Fruit fly (Drosophila melanogaster) Kc167 (cell line): ENCODE results near the gene Nelf-E.

Experiments
- Myc ChIP-seq: fragments of >200 bp; optimal IDR thresholded peaks from 2 replicates; lab custom pipeline; 2017; ENCODE audit warnings: missing external identifiers
- Sin3A ChIP-seq: fragments of >200 bp; optimal IDR thresholded peaks from 2 replicates; lab custom pipeline; 2018; ENCODE audit warnings: missing external identifiers
- h ChIP-seq: fragments of >200 bp; optimal IDR thresholded peaks from 3 replicates; lab custom pipeline; 2018; ENCODE audit warnings: missing external identifiers
- insv ChIP-seq: fragments of >200 bp; optimal IDR thresholded peaks from 3 replicates; lab custom pipeline; 2018; ENCODE audit warnings: missing external identifiers
- psq ChIP-seq: fragments of >200 bp; optimal IDR thresholded peaks from 2 replicates; lab custom pipeline; 2017; ENCODE audit warnings: missing external identifiers
- ttk ChIP-seq: sonication (Bioruptor generic); optimal IDR thresholded peaks from 2 replicates; lab custom pipeline; 2017; ENCODE audit warnings: missing external identifiers

The Nelf-E gene

dm6 chr3L:8623702-8624421, 23.2 kb upstream of the Nelf-E start, which contains the start of the genes GAPsec and Zasp66:
GAPsec (minus strand) TSS chr3L:8623901.
Zasp66 (plus strand) TSS chr3L:8624371.
- no peak for TF ChIP-seq h (lab: Kevin White, UChicago)
- no peak for TF ChIP-seq ttk
- TF ChIP-seq Sin3A (lab: Kevin White, UChicago) = no peak
- TF ChIP-seq insv (lab: Kevin White, UChicago) = no peak
- TF ChIP-seq Myc (lab: Kevin White, UChicago) = no peak
- no peak for TF ChIP-seq psq (lab: Kevin White, UChicago)

- no peak for TF ChIP-seq insv (lab: Kevin White, UChicago)
- no peak for TF ChIP-seq h (lab: Kevin White, UChicago)
- no peak for TF ChIP-seq Sin3A (lab: Kevin White, UChicago)
- TF ChIP-seq psq (lab: Kevin White, UChicago) = no peak
- no peak for TF ChIP-seq ttk
- no peak for TF ChIP-seq Myc (lab: Kevin White, UChicago)
Observed at dm6 chr3L:8621465-8621864, 20.8 kb upstream of the Nelf-E start.

- TF ChIP-seq Myc (lab: Kevin White, UChicago) = no peak
- no peak for TF ChIP-seq h (lab: Kevin White, UChicago)
- TF ChIP-seq insv (lab: Kevin White, UChicago) = no peak
- TF ChIP-seq ttk = no peak
- TF ChIP-seq Sin3A (lab: Kevin White, UChicago) = no peak
- TF ChIP-seq psq (lab: Kevin White, UChicago) = no peak
Observed at dm6 chr3L:8619588-8619987, 18.9 kb upstream of the Nelf-E start, which contains the start of gene S-Lap2. S-Lap2 (plus strand) TSS chr3L:8619888.

DNA sequence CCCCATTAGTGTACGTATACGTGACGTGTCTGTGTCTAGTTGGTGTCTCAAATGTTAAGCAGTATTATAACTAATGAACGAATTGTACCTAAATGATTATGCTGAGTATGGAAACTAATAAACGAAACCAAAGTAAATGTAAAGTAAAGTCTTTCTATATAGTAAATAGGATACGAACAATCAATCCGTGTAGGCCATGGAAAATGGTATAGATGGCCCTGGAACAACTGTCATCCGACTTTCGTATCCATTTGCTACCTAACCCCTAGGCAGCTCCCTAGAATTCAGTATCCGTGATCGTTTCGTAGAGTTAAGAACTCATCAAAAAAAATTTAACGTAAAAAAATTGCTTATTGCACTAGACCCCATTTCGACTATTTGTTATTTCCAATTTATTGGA, 16.3 kb upstream of the Nelf-E start, which contains the start of gene S-Lap1:
Gene S-Lap1 (plus strand): TSS at position 301 of the 400 bp plus-strand sequence.
- no peak for TF ChIP-seq Sin3A (lab: Kevin White, UChicago)
- TF ChIP-seq ttk = no peak
- no peak for TF ChIP-seq psq (lab: Kevin White, UChicago)
- no peak for TF ChIP-seq insv (lab: Kevin White, UChicago)
- TF ChIP-seq Myc (lab: Kevin White, UChicago) = no peak
- no peak for TF ChIP-seq h (lab: Kevin White, UChicago)

DNA sequence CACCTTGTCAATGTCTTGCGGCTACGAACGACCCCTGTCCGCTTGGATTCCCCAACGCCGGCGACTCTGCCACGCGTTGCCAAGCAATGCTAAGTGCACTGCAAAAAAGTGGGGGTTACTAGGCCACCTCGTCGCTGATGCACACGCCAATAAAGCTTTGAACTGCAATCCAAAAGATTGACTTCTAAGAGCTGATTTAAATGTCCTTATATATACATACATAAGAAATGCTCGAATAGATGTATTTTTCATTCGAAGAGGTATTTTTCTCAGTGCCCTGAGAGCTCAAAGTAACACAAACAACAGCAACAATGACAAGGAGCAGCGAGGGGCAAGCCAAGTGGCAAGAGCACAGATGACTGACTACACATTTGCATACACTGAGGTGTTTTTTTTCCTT, 6.8 kb upstream of the Nelf-E start:
- TF ChIP-seq h (lab: Kevin White, UChicago) (no peak), psq (lab: Kevin White, UChicago) (no peak), insv (lab: Kevin White, UChicago) (no peak), ttk (no peak), Myc (lab: Kevin White, UChicago) (no peak), Sin3A (lab: Kevin White, UChicago) (no peak)

- TF ChIP-seq psq (lab: Kevin White, UChicago) (no peak), insv (lab: Kevin White, UChicago) (no peak), Myc (lab: Kevin White, UChicago) (no peak), Sin3A (lab: Kevin White, UChicago) (no peak), ttk (no peak), h (lab: Kevin White, UChicago) (no peak)
Observed at dm6 chr3L:8603880-8604692, 3.4 kb upstream of the Nelf-E start, which contains the start of the genes CG5989 and CG6282. CG5989 (minus strand) TSS chr3L:8604149. CG6282 (plus strand) TSS chr3L:8604657.

- TF ChIP-seq Myc (lab: Kevin White, UChicago) = no peak
Observed at dm6 chr3L:8584086-8584485, 16.6 kb downstream of the Nelf-E start.

DNA sequence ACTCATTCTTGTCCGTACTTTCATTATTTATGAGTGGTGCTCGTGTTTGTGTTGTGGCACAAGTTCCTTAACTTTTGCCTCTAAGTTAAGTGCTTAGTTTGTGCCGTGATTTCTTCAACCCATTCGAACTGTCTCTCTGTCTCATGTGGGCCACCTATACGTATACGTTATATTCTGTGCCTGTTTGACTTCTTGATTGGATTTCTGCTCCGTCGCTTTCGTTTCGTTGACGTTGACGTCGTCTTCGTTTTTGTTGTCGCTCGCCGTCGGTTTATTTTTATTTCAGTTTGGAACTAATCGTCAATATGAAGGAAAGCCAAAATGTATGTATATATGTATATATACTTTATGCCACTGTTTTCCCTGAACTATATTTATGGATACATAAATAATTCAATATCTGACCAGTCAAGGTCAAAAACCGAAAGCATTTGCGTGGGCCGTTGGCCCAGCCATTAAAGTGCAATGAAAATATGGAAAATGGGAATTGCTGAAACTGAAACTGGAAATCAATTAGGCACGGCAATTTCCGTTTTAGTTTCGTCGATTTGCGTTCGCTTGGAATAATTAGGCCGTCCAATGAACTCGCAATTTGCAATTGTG, 18.5 kb downstream of the Nelf-E start:
- no peak for TF ChIP-seq ttk
- no peak for TF ChIP-seq Myc (lab: Kevin White, UChicago)
- TF ChIP-seq Sin3A (lab: Kevin White, UChicago) = no peak
- TF ChIP-seq psq (lab: Kevin White, UChicago) = no peak
- no peak for TF ChIP-seq insv (lab: Kevin White, UChicago)
- no peak for TF ChIP-seq h (lab: Kevin White, UChicago)

- no peak for TF ChIP-seq h (lab: Kevin White, UChicago)
- TF ChIP-seq insv (lab: Kevin White, UChicago) = no peak
- TF ChIP-seq psq (lab: Kevin White, UChicago) = no peak
- TF ChIP-seq ttk = no peak
- TF ChIP-seq Sin3A (lab: Kevin White, UChicago) = no peak
- no peak for TF ChIP-seq Myc (lab: Kevin White, UChicago)
Observed at dm6 chr3L:8580780-8581179, 19.9 kb downstream of the Nelf-E start.

- no peak for TF ChIP-seq h (lab: Kevin White, UChicago)
Observed at dm6 chr3L:8579513-8579912, 21.2 kb downstream of the Nelf-E start.

- TF ChIP-seq ttk (no peak), Sin3A (lab: Kevin White, UChicago) (no peak), psq (lab: Kevin White, UChicago) (no peak), insv (lab: Kevin White, UChicago) (no peak), h (lab: Kevin White, UChicago) (no peak), Myc (lab: Kevin White, UChicago) (no peak)
Observed at dm6 chr3L:8578470-8578869, 22.2 kb downstream of the Nelf-E start.
